Fruit fly (Drosophila melanogaster) whole organism, embryonic: ENCODE measurements around the gene Rtca.

Experiments used
- Abd-B ChIP-seq: fragments of 200-800 bp; sonication (Bioruptor generic); optimal IDR thresholded peaks from 2 replicates; lab custom pipeline; 2018; ENCODE audit warnings: missing biosample characterization, mild to moderate bottlenecking, missing genetic modification characterization, moderate library complexity
- CG11093 ChIP-seq: fragments of 200-800 bp; sonication (Bioruptor generic); IDR thresholded peaks from 3 replicates; pipeline ENCODE4 v1.3.6; 2022; ENCODE audit warnings: missing biosample characterization, missing genetic modification characterization
- CG14050 ChIP-seq: fragments of 200-800 bp; sonication (Bioruptor generic); IDR thresholded peaks from 3 replicates; pipeline ENCODE4 v1.3.6; 2022; ENCODE audit warnings: missing biosample characterization, missing genetic modification characterization
- CG15011 ChIP-seq: fragments of 200-800 bp; sonication (Bioruptor generic); optimal IDR thresholded peaks from 3 replicates; lab custom pipeline; 2018; ENCODE audit warnings: missing biosample characterization, mild to moderate bottlenecking, missing genetic modification characterization
- CG1647 ChIP-seq: fragments of 200-800 bp; sonication (Bioruptor generic); optimal IDR thresholded peaks from 3 replicates; lab custom pipeline; 2016; ENCODE audit warnings: missing biosample characterization, missing genetic modification characterization
- CG17359 ChIP-seq: fragments of 200-800 bp; sonication (Bioruptor generic); optimal IDR thresholded peaks from 3 replicates; lab custom pipeline; 2018; ENCODE audit warnings: missing biosample characterization, mild to moderate bottlenecking, missing genetic modification characterization, moderate library complexity
- CG17361 ChIP-seq: fragments of 200-800 bp; sonication (Bioruptor generic); IDR thresholded peaks from 3 replicates; pipeline ENCODE4 v1.3.6; 2022; ENCODE audit warnings: missing biosample characterization, missing genetic modification characterization
- CG18619 ChIP-seq: fragments of 200-800 bp; sonication (Bioruptor generic); optimal IDR thresholded peaks from 3 replicates; lab custom pipeline; 2017; ENCODE audit warnings: missing biosample characterization, mild to moderate bottlenecking, missing genetic modification characterization
- CG2199 ChIP-seq: fragments of 200-800 bp; sonication (Bioruptor generic); IDR thresholded peaks from 3 replicates; pipeline ENCODE4 v1.3.6; 2022; ENCODE audit warnings: missing biosample characterization, missing genetic modification characterization
- CG31365 ChIP-seq: fragments of 200-800 bp; sonication (Bioruptor generic); optimal IDR thresholded peaks from 2 replicates; lab custom pipeline; 2018; ENCODE audit warnings: missing biosample characterization, mild to moderate bottlenecking, missing genetic modification characterization
- CG4282 ChIP-seq: fragments of 200-800 bp; sonication (Bioruptor generic); optimal IDR thresholded peaks from 2 replicates; lab custom pipeline; 2016; ENCODE audit warnings: missing biosample characterization, missing genetic modification characterization
- CG4424 ChIP-seq: fragments of 200-800 bp; sonication (Bioruptor generic); optimal IDR thresholded peaks from 3 replicates; lab custom pipeline; 2016; ENCODE audit warnings: missing biosample characterization, missing genetic modification characterization
- CG5180 ChIP-seq: fragments of 200-800 bp; sonication (Bioruptor generic); optimal IDR thresholded peaks from 3 replicates; lab custom pipeline; 2017; ENCODE audit warnings: missing biosample characterization, missing genetic modification characterization, mild to moderate bottlenecking, moderate library complexity, missing genetic modification reagents
- CG6175 ChIP-seq: fragments of 200-800 bp; sonication (Bioruptor generic); IDR thresholded peaks from 3 replicates; pipeline ENCODE4 v1.3.6; 2022; ENCODE audit warnings: missing biosample characterization, missing genetic modification characterization
- CG7987 ChIP-seq: fragments of 200-800 bp; sonication (Bioruptor generic); optimal IDR thresholded peaks from 2 replicates; lab custom pipeline; 2018; ENCODE audit warnings: missing biosample characterization, mild to moderate bottlenecking, missing genetic modification characterization, moderate library complexity
- CG8281 ChIP-seq: fragments of 200-800 bp; sonication (Bioruptor generic); optimal IDR thresholded peaks from 2 replicates; lab custom pipeline; 2018; ENCODE audit warnings: missing biosample characterization, mild to moderate bottlenecking, missing genetic modification characterization, moderate library complexity
- CG8388 ChIP-seq: fragments of 200-800 bp; sonication (Bioruptor generic); optimal IDR thresholded peaks from 2 replicates; lab custom pipeline; 2019; ENCODE audit warnings: missing biosample characterization, mild to moderate bottlenecking, missing genetic modification characterization, moderate library complexity
- CG8924 ChIP-seq: fragments of 200-800 bp; optimal IDR thresholded peaks from 3 replicates; lab custom pipeline; 2019; ENCODE audit warnings: missing biosample characterization, mild to moderate bottlenecking, missing genetic modification characterization, moderate library complexity
- Camta ChIP-seq: fragments of 200-800 bp; sonication (Bioruptor generic); optimal IDR thresholded peaks from 2 replicates; lab custom pipeline; 2016; ENCODE audit warnings: missing biosample characterization, missing genetic modification characterization
- Drgx ChIP-seq: fragments of 200-800 bp; sonication (Bioruptor generic); IDR thresholded peaks from 2 replicates; pipeline ENCODE4 v1.3.6; 2022; ENCODE audit warnings: missing biosample characterization, missing genetic modification characterization
- Eip74EF ChIP-seq, 2 experiments: fragments of 200-800 bp in 1 of 2; fragments of >200 bp in 1 of 2; sonication (Bioruptor generic) in 1 of 2; optimal IDR thresholded peaks; 2 replicates each; lab custom pipeline; 2017 to 2019; ENCODE audit warnings: missing biosample characterization in 2 of 2, missing genetic modification characterization in 2 of 2, mild to moderate bottlenecking in 1 of 2, moderate library complexity in 1 of 2
- HLHmδ ChIP-seq: fragments of 200-800 bp; sonication (Bioruptor generic); optimal IDR thresholded peaks from 2 replicates; lab custom pipeline; 2018; ENCODE audit warnings: missing biosample characterization, mild to moderate bottlenecking, missing genetic modification characterization, moderate library complexity
- Hand ChIP-seq: fragments of 200-800 bp; sonication (Bioruptor generic); optimal IDR thresholded peaks from 2 replicates; lab custom pipeline; 2017; ENCODE audit warnings: mild to moderate bottlenecking, missing biosample characterization, missing genetic modification reagents, missing genetic modification characterization
- Hsf ChIP-seq: fragments of 200-800 bp; sonication (Bioruptor generic); optimal IDR thresholded peaks from 3 replicates; lab custom pipeline; 2016; ENCODE audit warnings: missing biosample characterization, missing genetic modification characterization
- MTF-1 ChIP-seq: fragments of 200-800 bp; sonication (Bioruptor generic); optimal IDR thresholded peaks from 2 replicates; lab custom pipeline; 2018; ENCODE audit warnings: missing biosample characterization, mild to moderate bottlenecking, missing genetic modification characterization, borderline replicate concordance
- Nf-YA ChIP-seq: fragments of 200-800 bp; sonication (Bioruptor generic); IDR thresholded peaks from 2 replicates; pipeline ENCODE4 v1.3.6; 2022; ENCODE audit warnings: missing biosample characterization, missing genetic modification characterization
- Ptx1 ChIP-seq: fragments of 200-800 bp; sonication (Bioruptor generic); IDR thresholded peaks from 2 replicates; pipeline ENCODE4 v1.3.6; 2022; ENCODE audit warnings: missing biosample characterization, missing genetic modification characterization
- Rfx ChIP-seq: fragments of 200-800 bp; sonication (Bioruptor generic); IDR thresholded peaks from 2 replicates; pipeline ENCODE4 v1.3.6; 2022; ENCODE audit warnings: missing biosample characterization, missing genetic modification characterization
- Ssrp ChIP-seq: fragments of 200-800 bp; sonication (Bioruptor generic); optimal IDR thresholded peaks from 2 replicates; lab custom pipeline; 2018; ENCODE audit warnings: missing biosample characterization, mild to moderate bottlenecking, missing genetic modification characterization, moderate library complexity
- br ChIP-seq: fragments of >200 bp; optimal IDR thresholded peaks from 2 replicates; lab custom pipeline; 2017
- dmrt11E ChIP-seq: fragments of 200-800 bp; sonication (Bioruptor generic); optimal IDR thresholded peaks from 3 replicates; lab custom pipeline; 2018; ENCODE audit warnings: missing biosample characterization, mild to moderate bottlenecking, missing genetic modification characterization, moderate library complexity
- dysf ChIP-seq: fragments of 200-800 bp; sonication (Bioruptor generic); IDR thresholded peaks from 3 replicates; pipeline ENCODE4 v1.3.6; 2022; ENCODE audit warnings: missing biosample characterization, missing genetic modification characterization
- gcm ChIP-seq: fragments of 200-800 bp; sonication (Bioruptor generic); optimal IDR thresholded peaks from 2 replicates; lab custom pipeline; 2019; ENCODE audit warnings: missing biosample characterization, mild to moderate bottlenecking, missing genetic modification characterization, moderate library complexity
- grau ChIP-seq: fragments of 200-800 bp; optimal IDR thresholded peaks from 3 replicates; lab custom pipeline; 2019; ENCODE audit warnings: missing biosample characterization, mild to moderate bottlenecking, missing genetic modification characterization, moderate library complexity
- kah ChIP-seq: fragments of 200-800 bp; sonication (Bioruptor generic); optimal IDR thresholded peaks from 2 replicates; lab custom pipeline; 2018; ENCODE audit warnings: missing biosample characterization, mild to moderate bottlenecking, missing genetic modification characterization
- lmd ChIP-seq: fragments of 200-800 bp; sonication (Bioruptor generic); IDR thresholded peaks from 2 replicates; pipeline ENCODE4 v1.3.6; 2022; ENCODE audit warnings: missing biosample characterization, missing genetic modification characterization
- luna ChIP-seq: fragments of 200-800 bp; sonication (Bioruptor generic); optimal IDR thresholded peaks from 2 replicates; lab custom pipeline; 2016; ENCODE audit warnings: missing biosample characterization, missing genetic modification characterization
- mirr ChIP-seq: fragments of 200-800 bp; sonication (Bioruptor generic); optimal IDR thresholded peaks from 3 replicates; lab custom pipeline; 2018; ENCODE audit warnings: missing biosample characterization, mild to moderate bottlenecking, missing genetic modification characterization
- row ChIP-seq: fragments of 200-800 bp; sonication (Bioruptor generic); IDR thresholded peaks from 3 replicates; pipeline ENCODE4 v1.3.6; 2022; ENCODE audit warnings: missing biosample characterization, missing genetic modification characterization
- tio ChIP-seq: fragments of 200-800 bp; sonication (Bioruptor generic); optimal IDR thresholded peaks from 2 replicates; lab custom pipeline; 2017; ENCODE audit warnings: missing biosample characterization, missing genetic modification characterization, inconsistent platforms
- vvl ChIP-seq: fragments of 200-800 bp; sonication (Bioruptor generic); IDR thresholded peaks from 2 replicates; pipeline ENCODE4 v1.3.6; 2022; ENCODE audit warnings: missing biosample characterization, missing genetic modification characterization
- wek ChIP-seq: fragments of 200-800 bp; sonication (Bioruptor generic); optimal IDR thresholded peaks from 3 replicates; lab custom pipeline; 2018; ENCODE audit warnings: missing biosample characterization, mild to moderate bottlenecking, missing genetic modification characterization, moderate library complexity

The Rtca gene

DNA sequence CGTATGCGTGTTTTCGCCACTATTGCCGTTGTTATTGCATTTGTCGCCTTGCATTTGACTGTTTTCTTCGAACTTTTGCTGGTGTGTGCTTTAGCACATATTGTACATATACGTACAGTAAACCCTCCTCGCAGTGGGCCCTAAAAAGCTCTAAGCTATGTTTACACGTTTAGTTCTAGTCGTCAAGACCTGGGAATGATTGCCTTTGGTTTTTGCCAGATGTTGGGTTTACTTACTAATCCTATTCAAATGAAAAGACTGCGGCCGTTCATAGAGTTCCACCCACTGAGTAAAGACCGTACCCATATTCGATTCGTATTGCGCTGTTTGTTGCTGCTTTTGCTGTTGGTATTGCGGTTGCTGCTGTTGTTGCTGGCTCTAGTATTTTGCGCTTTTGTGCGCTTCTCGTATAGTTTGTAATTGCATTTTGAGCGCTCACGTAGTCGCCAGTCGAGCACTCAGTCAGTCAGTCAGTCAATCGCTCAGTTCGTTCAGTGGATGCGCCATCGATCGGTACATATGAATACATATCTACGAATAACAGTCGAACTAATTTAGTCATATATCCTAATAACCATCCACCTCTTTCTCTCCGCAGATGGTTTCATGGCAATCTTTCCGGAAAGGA lies 35.7 kb downstream of the Rtca start (continued):
- TF ChIP-seq gcm (GFP tag; lab: Kevin White, UChicago) (no peak), Camta (GFP tag; lab: Kevin White, UChicago) (no peak), dmrt11E (tag; lab: Kevin White, UChicago) (no peak), CG8388 (GFP tag; lab: Kevin White, UChicago) (no peak), CG6175 (GFP tag; lab: Robert Waterston, UW) (no peak), grau (tag; lab: Kevin White, UChicago) (peak; percentile 60), luna (GFP tag; lab: Kevin White, UChicago) (no peak), Ssrp (no peak), CG14050 (no peak), vvl (GFP tag; lab: Robert Waterston, UW) (0 out of 2 replicates have a peak, but pooled peaks have one; percentile 38), Eip74EF (GFP tag; optimal IDR thresholded peaks at IDR 0.05; lab: Kevin White, UChicago) (no peak), CG4424 (GFP tag; lab: Kevin White, UChicago) (no peak), Hand (GFP tag; lab: Kevin White, UChicago) (no peak), CG1647 (GFP tag; lab: Kevin White, UChicago) (no peak), Nf-YA (GFP tag; lab: Robert Waterston, UW) (no peak), Hsf (GFP tag; lab: Kevin White, UChicago) (no peak), CG8924 (no peak), Ptx1 (GFP tag; lab: Robert Waterston, UW) (peak; percentile 31; the same call in 1 of the 2 replicates), CG17359 (peak; percentile 7), Rfx (GFP tag; lab: Robert Waterston, UW) (no peak), CG7987 (GFP tag; lab: Kevin White, UChicago) (no peak), Drgx (GFP tag; lab: Robert Waterston, UW) (peak; percentile 91), CG5180 (no peak), dysf (GFP tag; lab: Robert Waterston, UW) (peak; percentile 31; the same call in 1 of the 3 replicates), Abd-B (GFP tag; lab: Kevin White, UChicago) (no peak), tio (GFP tag; lab: Kevin White, UChicago) (no peak), row (GFP tag; lab: Robert Waterston, UW) (peak; percentile 43; the same call in 2 of the 3 replicates), CG17361 (GFP tag; lab: Robert Waterston, UW) (no peak), CG4282 (GFP tag; lab: Kevin White, UChicago) (no peak), MTF-1 (GFP tag; lab: Kevin White, UChicago) (no peak), CG11093 (GFP tag; lab: Robert Waterston, UW) (no peak), CG15011 (GFP tag; lab: Kevin White, UChicago) (no peak), wek (GFP tag; lab: Kevin White, UChicago) (no peak), lmd (GFP tag; lab: Robert Waterston, UW) (0 out of 2 replicates have a peak, but pooled peaks have one; percentile 19), mirr (GFP tag; lab: Kevin White, UChicago) (no peak), br (lab: Kevin White, UChicago) (no peak), CG2199 (GFP tag; lab: Robert Waterston, UW) (no peak), HLHmδ (GFP tag; lab: Kevin White, UChicago) (no peak), CG18619 (no peak), kah (no peak), CG31365 (tag; lab: Kevin White, UChicago) (no peak), CG8281 (tag; lab: Kevin White, UChicago) (peak; percentile 65)
